Fruit fly (Drosophila melanogaster) Kc167 (cell line): ENCODE data around the gene grnd.

Experiments used
- Myc ChIP-seq: fragments of >200 bp; optimal IDR thresholded peaks from 2 replicates; lab custom pipeline; 2017; ENCODE audit warnings: missing external identifiers
- Sin3A ChIP-seq: fragments of >200 bp; optimal IDR thresholded peaks from 2 replicates; lab custom pipeline; 2018; ENCODE audit warnings: missing external identifiers
- h ChIP-seq: fragments of >200 bp; optimal IDR thresholded peaks from 3 replicates; lab custom pipeline; 2018; ENCODE audit warnings: missing external identifiers
- insv ChIP-seq: fragments of >200 bp; optimal IDR thresholded peaks from 3 replicates; lab custom pipeline; 2018; ENCODE audit warnings: missing external identifiers
- psq ChIP-seq: fragments of >200 bp; optimal IDR thresholded peaks from 2 replicates; lab custom pipeline; 2017; ENCODE audit warnings: missing external identifiers
- ttk ChIP-seq: sonication (Bioruptor generic); optimal IDR thresholded peaks from 2 replicates; lab custom pipeline; 2017; ENCODE audit warnings: missing external identifiers

Gene grnd

dm6 chr2L:18485211-18485610 lies at the start of gene grnd:
grnd (plus strand) TSS chr2L:18485417.
- no peak for TF ChIP-seq ttk
- no peak for TF ChIP-seq psq (lab: Kevin White, UChicago)
- TF ChIP-seq insv (lab: Kevin White, UChicago) = no peak
- TF ChIP-seq h (lab: Kevin White, UChicago) = no peak
- TF ChIP-seq Sin3A (lab: Kevin White, UChicago) = no peak
- no peak for TF ChIP-seq Myc (lab: Kevin White, UChicago)

- TF ChIP-seq insv (lab: Kevin White, UChicago) (no peak), ttk (no peak), Sin3A (lab: Kevin White, UChicago) (no peak), Myc (lab: Kevin White, UChicago) (no peak), h (lab: Kevin White, UChicago) (no peak), psq (lab: Kevin White, UChicago) (no peak)
These were observed 44.0 kb upstream of the grnd start for dm6 chr2L:18441220-18441619.

- TF ChIP-seq h (lab: Kevin White, UChicago) = no peak
- no peak for TF ChIP-seq Myc (lab: Kevin White, UChicago)
- TF ChIP-seq Sin3A (lab: Kevin White, UChicago) = no peak
- TF ChIP-seq ttk = no peak
- TF ChIP-seq psq (lab: Kevin White, UChicago) = no peak
- no peak for TF ChIP-seq insv (lab: Kevin White, UChicago)
These were observed 42.2 kb upstream of the grnd start, which contains the start of gene RpS26 for dm6 chr2L:18442903-18443608. RpS26 (minus strand) TSS chr2L:18443277.

DNA sequence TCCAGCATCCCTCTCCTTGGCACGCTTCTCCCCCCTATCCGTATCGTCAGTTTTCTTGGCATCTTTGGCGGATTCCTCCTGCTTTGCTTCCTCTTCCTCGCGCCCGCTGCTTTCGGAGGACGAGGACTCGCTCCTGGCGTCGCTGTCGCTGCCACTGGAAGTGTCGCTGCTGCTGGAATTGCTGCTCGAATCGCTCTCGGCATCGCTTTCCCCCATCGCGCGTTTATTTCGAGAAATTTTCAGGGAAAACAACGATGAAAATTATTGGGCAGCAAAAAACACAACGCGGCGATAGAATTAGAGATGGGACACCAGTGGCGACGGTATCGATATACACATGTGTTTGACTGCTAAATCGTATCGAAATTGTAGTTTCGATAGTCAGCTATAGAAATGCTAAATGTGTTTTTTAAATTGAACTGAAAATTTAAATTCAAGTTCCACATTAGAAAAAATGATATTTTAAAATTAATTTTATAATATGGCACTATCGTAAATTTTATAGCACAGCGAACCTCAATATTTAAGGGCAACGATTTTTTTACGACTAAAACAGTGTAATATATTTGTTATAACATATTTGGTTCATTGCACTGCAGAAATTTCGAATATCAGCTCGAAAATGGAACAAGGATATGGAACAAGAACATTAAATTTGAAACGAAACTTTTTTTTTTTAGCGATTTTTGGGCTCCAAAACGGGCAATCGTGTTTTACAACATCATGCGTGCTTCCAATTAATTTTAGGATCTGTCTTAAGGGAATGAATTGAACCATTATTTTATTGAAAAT lies 36.4 kb upstream of the grnd start, which contains the start of gene ncm:
ncm (minus strand) TSS at position 319 of the 792 bp plus-strand sequence.
- TF ChIP-seq Sin3A (lab: Kevin White, UChicago) = no peak
- no peak for TF ChIP-seq ttk
- TF ChIP-seq Myc (lab: Kevin White, UChicago) = no peak
- no peak for TF ChIP-seq psq (lab: Kevin White, UChicago)
- no peak for TF ChIP-seq insv (lab: Kevin White, UChicago)
- no peak for TF ChIP-seq h (lab: Kevin White, UChicago)

DNA sequence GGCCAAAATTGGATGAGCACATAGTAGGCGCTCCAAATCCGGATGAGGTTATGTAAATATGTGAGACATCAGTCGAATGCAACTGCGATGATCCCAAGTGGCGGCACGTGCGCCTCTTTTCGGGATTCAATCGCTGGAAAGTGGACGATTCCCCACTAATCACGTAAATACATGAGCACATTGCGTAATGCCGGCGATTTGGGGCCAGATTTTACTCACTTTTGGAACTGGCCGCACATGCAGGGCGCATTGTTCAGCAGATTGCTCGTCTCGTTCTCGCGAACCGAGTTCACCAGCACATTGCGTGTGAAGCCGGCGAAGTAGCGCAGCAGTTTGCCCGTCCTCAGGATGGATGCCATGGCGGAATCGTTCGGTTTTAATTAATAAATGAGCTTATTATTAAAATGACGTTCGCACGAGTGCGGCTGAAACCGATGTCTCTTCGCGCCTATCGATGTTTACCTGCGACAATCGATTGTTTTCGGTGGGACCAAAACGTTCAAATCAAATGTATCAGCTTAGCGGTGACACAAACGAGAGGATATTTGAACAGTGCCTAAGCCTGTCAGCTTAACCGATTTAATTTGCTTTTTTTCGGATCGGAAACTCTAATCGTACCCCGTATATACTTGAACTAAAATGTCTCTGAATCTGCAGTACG lies 31.0 kb upstream of the grnd start, which contains the start of the genes bsf and Ntf-2r:
bsf (minus strand) TSS at position 460 of the 661 bp plus-strand sequence.
Ntf-2r (plus strand) TSS at position 522 of the 661 bp plus-strand sequence.
- no peak for TF ChIP-seq h (lab: Kevin White, UChicago)
- TF ChIP-seq Myc (lab: Kevin White, UChicago) = no peak
- no peak for TF ChIP-seq psq (lab: Kevin White, UChicago)
- TF ChIP-seq ttk = no peak
- no peak for TF ChIP-seq insv (lab: Kevin White, UChicago)
- TF ChIP-seq Sin3A (lab: Kevin White, UChicago) = no peak

dm6 chr2L:18455506-18456491 lies 29.4 kb upstream of the grnd start:
- no peak for TF ChIP-seq psq (lab: Kevin White, UChicago)
- TF ChIP-seq Sin3A (lab: Kevin White, UChicago) = no peak
- TF ChIP-seq h (lab: Kevin White, UChicago) = no peak
- TF ChIP-seq insv (lab: Kevin White, UChicago) = no peak
- TF ChIP-seq Myc (lab: Kevin White, UChicago) = no peak
- no peak for TF ChIP-seq ttk

DNA sequence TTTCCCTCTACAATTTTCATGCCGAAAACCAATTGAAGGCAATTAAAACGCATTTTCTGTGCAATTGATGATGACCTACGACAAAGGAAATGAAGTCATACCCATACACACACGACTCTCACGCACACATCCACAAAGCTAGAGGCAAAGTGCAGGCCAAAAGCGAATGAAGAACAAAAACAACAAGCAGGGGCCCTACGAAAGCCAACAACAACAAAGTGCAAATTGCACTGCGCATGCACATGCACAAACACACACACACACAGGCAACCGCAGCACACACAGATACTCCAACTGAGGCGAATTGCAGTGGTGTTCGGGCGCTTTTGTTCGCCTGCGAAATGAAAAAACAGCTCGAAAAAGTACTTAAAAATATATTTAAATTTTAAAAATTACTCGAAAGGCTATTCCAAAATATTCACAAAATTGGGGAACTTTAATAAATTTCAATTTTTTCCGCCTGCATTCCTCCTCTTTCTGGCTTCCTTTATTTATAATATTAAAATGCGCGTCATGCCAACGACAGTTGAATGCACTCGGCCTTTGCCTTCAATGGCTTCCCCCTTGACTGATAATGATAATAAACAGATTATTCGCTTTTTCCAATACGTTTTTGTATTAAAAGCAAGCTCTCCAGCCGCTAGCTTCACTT lies 28.2 kb upstream of the grnd start:
- TF ChIP-seq ttk (no peak), Sin3A (lab: Kevin White, UChicago) (no peak), h (lab: Kevin White, UChicago) (no peak), Myc (lab: Kevin White, UChicago) (no peak), insv (lab: Kevin White, UChicago) (no peak), psq (lab: Kevin White, UChicago) (no peak)

DNA sequence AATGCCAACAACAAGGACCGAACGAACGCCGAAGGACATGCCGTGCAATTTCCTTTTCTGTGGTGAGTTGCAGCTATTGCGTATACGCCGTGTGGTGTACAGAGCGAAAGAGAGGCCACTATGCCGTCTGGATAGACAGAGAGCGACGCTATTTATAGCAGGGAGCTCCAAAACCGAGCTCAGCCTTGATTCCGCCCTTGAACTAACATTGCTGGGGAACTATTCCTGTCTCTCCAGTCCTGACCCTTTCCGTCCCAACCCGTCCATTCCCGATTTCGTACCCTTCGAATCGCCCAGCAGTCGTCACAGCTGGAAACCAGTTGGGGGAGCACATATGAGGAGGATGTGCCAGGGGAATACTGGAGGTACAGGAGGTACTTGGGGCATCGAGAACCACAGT lies 26.7 kb upstream of the grnd start:
- TF ChIP-seq Sin3A (lab: Kevin White, UChicago) = no peak
- TF ChIP-seq psq (lab: Kevin White, UChicago) = no peak
- no peak for TF ChIP-seq Myc (lab: Kevin White, UChicago)
- no peak for TF ChIP-seq insv (lab: Kevin White, UChicago)
- no peak for TF ChIP-seq ttk
- TF ChIP-seq h (lab: Kevin White, UChicago) = no peak

DNA sequence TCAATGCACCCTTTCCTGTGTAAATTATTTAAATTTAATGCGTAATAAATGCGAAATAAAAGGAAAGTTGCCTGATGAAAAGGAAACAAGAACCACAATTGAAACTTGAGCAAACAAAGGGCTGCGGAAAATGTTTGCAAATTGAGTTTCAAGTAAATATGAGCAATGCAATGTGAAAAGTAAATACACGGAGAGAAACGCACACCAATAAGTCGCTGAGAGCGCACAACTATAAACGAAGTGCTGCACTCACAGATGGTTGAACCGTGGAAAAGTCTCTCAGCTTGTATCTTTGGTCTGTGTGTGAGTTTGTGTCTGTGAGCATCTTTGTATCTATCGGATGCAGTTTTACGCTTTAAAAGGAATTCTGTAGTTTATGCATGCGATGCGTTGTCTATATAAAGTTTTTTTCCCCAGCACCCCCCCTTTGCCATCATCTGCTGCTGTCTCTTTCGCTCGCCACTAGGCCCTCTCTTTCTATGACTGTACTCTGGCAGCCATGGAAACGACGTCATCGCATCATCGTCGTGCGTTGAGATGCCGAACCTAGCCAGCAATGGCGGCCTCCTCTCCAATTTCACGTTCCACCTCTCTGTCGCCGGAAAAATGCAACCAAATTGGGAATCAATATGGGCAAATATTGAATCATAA lies 25.4 kb upstream of the grnd start:
- TF ChIP-seq Sin3A (lab: Kevin White, UChicago) (no peak), psq (lab: Kevin White, UChicago) (no peak), insv (lab: Kevin White, UChicago) (no peak), h (lab: Kevin White, UChicago) (no peak), ttk (no peak), Myc (lab: Kevin White, UChicago) (no peak)
